Fruit fly (Drosophila melanogaster): ENCODE data around the gene flfl.

DNA sequence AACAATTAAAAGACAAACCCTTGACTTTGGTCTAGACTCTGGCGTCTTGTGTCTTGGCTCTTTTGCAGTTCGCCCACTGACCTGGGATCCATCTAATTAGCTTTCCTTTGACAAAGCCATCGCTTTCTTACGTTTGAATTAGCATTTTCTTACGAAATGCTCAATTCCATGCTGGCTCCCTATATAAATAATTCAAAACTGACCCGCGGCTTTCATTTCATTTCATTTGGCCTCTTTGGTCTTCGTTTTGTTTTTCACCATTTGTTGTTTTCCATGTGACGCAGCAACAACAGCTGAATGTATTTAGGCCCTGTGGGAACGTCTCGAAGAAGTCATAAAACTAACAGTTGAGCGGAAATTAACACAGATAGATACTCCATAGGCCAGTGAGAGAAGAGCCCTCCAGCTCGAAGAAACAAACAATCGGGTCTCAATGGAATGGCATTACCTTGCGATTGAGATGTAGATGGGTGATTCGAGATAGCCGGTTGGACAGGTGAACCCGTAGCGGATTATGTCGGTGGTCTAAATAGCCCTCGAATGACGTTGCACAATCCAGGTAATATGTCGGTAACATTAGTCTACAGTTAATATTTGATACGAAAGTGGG lies 40.4 kb downstream of the flfl start:
- TF ChIP-seq CG8478 (optimal IDR thresholded peaks at IDR 0.05) (no peak), CTCF (optimal IDR thresholded peaks at IDR 0.05) (no peak)
